Worm (Caenorhabditis elegans): ENCODE results near the gene clec-59.

DNA sequence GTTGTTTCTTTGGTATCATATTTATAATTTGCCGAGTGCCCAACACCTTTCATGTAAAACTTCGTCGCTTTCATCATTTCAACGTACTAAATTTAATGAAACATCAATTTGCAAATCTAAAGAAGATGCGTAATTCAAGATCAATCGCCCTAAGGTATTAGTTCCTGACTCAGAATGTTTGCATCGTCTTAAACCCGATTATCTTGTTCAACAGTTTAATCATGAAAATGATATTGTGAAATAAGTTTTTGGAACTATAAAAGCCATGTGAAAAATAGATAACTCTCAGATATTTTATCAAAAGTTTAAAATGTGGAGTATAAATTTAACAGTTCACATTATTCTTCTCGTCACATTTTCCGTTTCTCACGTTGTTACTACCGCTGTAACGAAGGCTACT, 39.3 kb downstream of the clec-59 start, which contains the start of gene E04D5.4:
- TF ChIP-seq nhr-77 (tag; optimal IDR thresholded peaks at IDR 0.05) = no peak
- no peak for TF ChIP-seq unc-62 (GFP tag; optimal IDR thresholded peaks at IDR 0.05)
- no peak for TF ChIP-seq snpc-4 (tag; optimal IDR thresholded peaks at IDR 0.05)
- no peak for TF ChIP-seq blmp-1 (tag; optimal IDR thresholded peaks at IDR 0.05; ENCODE audit: insufficient read depth)
- TF ChIP-seq mab-5 (tag; optimal IDR thresholded peaks at IDR 0.05) = no peak
- TF ChIP-seq nhr-25 (tag; optimal IDR thresholded peaks at IDR 0.05) = no peak
- TF ChIP-seq ztf-1 (GFP tag; conservative IDR thresholded peaks at IDR 0.05) = no peak
- TF ChIP-seq lin-13 (GFP tag; optimal IDR thresholded peaks at IDR 0.05) = no peak
- TF ChIP-seq aly-2 (tag; optimal IDR thresholded peaks at IDR 0.05) = no peak

Measured in whole organism, L2 larva.